Fruit fly (Drosophila melanogaster) whole organism: ENCODE data around the gene Ance-3.

ENCODE experiments used
- CG8478 ChIP-seq: fragments of >200 bp; optimal IDR thresholded peaks from 2 replicates; lab custom pipeline; 2018; ENCODE audit warnings: inconsistent platforms
- psq ChIP-seq: fragments of >200 bp; optimal IDR thresholded peaks from 2 replicates; lab custom pipeline; 2017

dm6 chr2L:13972847-13973246 lies 58.3 kb downstream of the Ance-3 start, which contains the start of gene He:
- TF ChIP-seq psq (lab: Kevin White, UChicago) (no peak), CG8478 (no peak)
